Worm (Caenorhabditis elegans) whole organism, early embryonic: ENCODE measurements around the gene ssna-1.

Source experiments
- B0310.2 ChIP-seq: sonication (generic microtip); optimal IDR thresholded peaks from 2 replicates; lab custom pipeline; 2016; ENCODE audit warnings: mild to moderate bottlenecking, missing genetic modification characterization, missing compliant biosample characterization
- F13C5.2 ChIP-seq: sonication (generic microtip); optimal IDR thresholded peaks from 2 replicates; lab custom pipeline; 2017; ENCODE audit warnings: mild to moderate bottlenecking, missing genetic modification characterization, inconsistent platforms, missing compliant biosample characterization
- aly-1 ChIP-seq: sonication (generic microtip); optimal IDR thresholded peaks from 2 replicates; lab custom pipeline; 2016; ENCODE audit warnings: missing genetic modification characterization, missing compliant biosample characterization
- ama-1 ChIP-seq: fragments of 150-350 bp; optimal IDR thresholded peaks from 2 replicates; lab custom pipeline; 2014
- ceh-13 ChIP-seq: fragments of 200-800 bp; sonication (Bioruptor generic); optimal IDR thresholded peaks from 2 replicates; lab custom pipeline; 2018; ENCODE audit warnings: mild to moderate bottlenecking, missing genetic modification characterization, missing compliant biosample characterization
- ceh-36 ChIP-seq: sonication (generic microtip); optimal IDR thresholded peaks from 2 replicates; lab custom pipeline; 2016; ENCODE audit warnings: missing genetic modification characterization, inconsistent platforms, missing compliant biosample characterization
- ets-7 ChIP-seq: sonication (generic microtip); optimal IDR thresholded peaks from 2 replicates; lab custom pipeline; 2016; ENCODE audit warnings: missing genotype, missing genetic modification characterization, missing compliant biosample characterization
- flt-1 ChIP-seq: fragments of 200-800 bp; sonication (Bioruptor generic); IDR thresholded peaks from 2 replicates; pipeline ENCODE4 v1.3.6; 2022; ENCODE audit warnings: missing genetic modification characterization, missing compliant biosample characterization
- hmbx-1 ChIP-seq: sonication (generic microtip); optimal IDR thresholded peaks from 2 replicates; lab custom pipeline; 2016; ENCODE audit warnings: mild to moderate bottlenecking, missing genetic modification characterization, missing compliant biosample characterization
- hmg-4 ChIP-seq: fragments of 200-800 bp; sonication (Bioruptor generic); optimal IDR thresholded peaks from 2 replicates; lab custom pipeline; 2018; ENCODE audit warnings: mild to moderate bottlenecking, missing genetic modification characterization, missing compliant biosample characterization
- hnd-1 ChIP-seq: sonication (generic microtip); optimal IDR thresholded peaks from 2 replicates; lab custom pipeline; 2016; ENCODE audit warnings: missing genetic modification characterization, missing compliant biosample characterization
- pes-1 ChIP-seq: fragments of 200-800 bp; sonication (Bioruptor generic); IDR thresholded peaks from 2 replicates; pipeline ENCODE4 v1.3.6; 2022; ENCODE audit warnings: missing genetic modification reagents, missing genetic modification characterization, missing compliant biosample characterization
- scrt-1 ChIP-seq: fragments of 200-800 bp; sonication (Bioruptor generic); IDR thresholded peaks from 2 replicates; pipeline ENCODE4 v1.3.6; 2022; ENCODE audit warnings: missing genetic modification characterization, missing compliant biosample characterization
- sea-1 ChIP-seq: fragments of 200-800 bp; sonication (Bioruptor generic); conservative IDR thresholded peaks from 2 replicates; pipeline ENCODE4 v1.3.6; 2022; ENCODE audit warnings: missing genetic modification characterization, missing compliant biosample characterization
- tbx-11 ChIP-seq: fragments of 200-800 bp; sonication (Bioruptor generic); IDR thresholded peaks from 2 replicates; pipeline ENCODE4 v1.3.6; 2022; ENCODE audit warnings: missing genetic modification characterization, missing compliant biosample characterization
- tbx-37 ChIP-seq: fragments of 200-800 bp; sonication (Bioruptor generic); conservative IDR thresholded peaks from 2 replicates; pipeline ENCODE4 v1.3.6; 2022; ENCODE audit warnings: missing genetic modification reagents, missing genetic modification characterization, missing compliant biosample characterization
- tra-4 ChIP-seq: sonication (generic microtip); optimal IDR thresholded peaks from 2 replicates; lab custom pipeline; 2017; ENCODE audit warnings: missing genetic modification characterization, missing compliant biosample characterization

ssna-1 gene

DNA sequence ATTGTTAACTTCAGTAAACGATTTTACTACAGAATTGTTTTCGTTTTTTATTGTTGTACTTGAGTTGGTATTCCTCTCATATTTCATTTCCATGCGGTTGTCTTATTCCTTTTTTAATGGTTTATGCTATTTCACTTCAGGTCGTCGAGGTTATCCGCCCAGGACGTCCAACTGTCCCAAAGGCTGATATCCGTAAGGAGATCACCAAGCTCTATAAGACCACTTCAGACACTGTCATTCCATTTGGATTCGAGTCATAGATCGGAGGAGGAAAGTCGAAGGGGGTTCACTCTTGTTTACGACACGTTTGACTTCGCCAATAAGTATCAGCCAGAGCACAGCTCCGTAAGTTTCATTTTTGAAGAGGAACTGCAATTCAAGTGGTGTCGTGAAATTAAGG, 1.3 kb upstream of the ssna-1 start, which contains the start of gene T07A9.14:
TSS of gene T07A9.14 (plus strand) at position 124 of the 400 bp plus-strand sequence.
- TF ChIP-seq B0310.2 (no peak), tra-4 (no peak), hmg-4 (no peak), ets-7 (tag; lab: Kevin White, UChicago) (no peak), ceh-36 (tag; lab: Kevin White, UChicago) (no peak), ceh-13 (GFP tag; lab: Kevin White, UChicago) (no peak), F13C5.2 (tag; lab: Kevin White, UChicago) (no peak), pes-1 (GFP tag; lab: Robert Waterston, UW) (no peak), aly-1 (tag; lab: Kevin White, UChicago) (no peak), tbx-11 (no peak), sea-1 (GFP tag; lab: Robert Waterston, UW) (no peak), hnd-1 (no peak), ama-1 (lab: Kevin White, UChicago) (no peak), tbx-37 (no peak)

- no peak for TF ChIP-seq ceh-13 (GFP tag; lab: Kevin White, UChicago)
Observed at ce11 chrIV:387283-388048, 418 bp upstream of the ssna-1 start.

- TF ChIP-seq ama-1 (lab: Kevin White, UChicago) (no peak), ets-7 (tag; lab: Kevin White, UChicago) (peak; percentile 85), tbx-37 (peak; percentile 97), aly-1 (tag; lab: Kevin White, UChicago) (peak; percentile 88), scrt-1 (GFP tag; lab: Robert Waterston, UW) (peak; percentile 94), F13C5.2 (tag; lab: Kevin White, UChicago) (peak; percentile 99), flt-1 (GFP tag; lab: Robert Waterston, UW) (peak; percentile 88), hmbx-1 (peak; percentile 91), B0310.2 (peak; percentile 92), ceh-13 (GFP tag; lab: Kevin White, UChicago) (peak; percentile 97), hmg-4 (peak; percentile 99), pes-1 (GFP tag; lab: Robert Waterston, UW) (peak; percentile 97), tbx-11 (peak; percentile 95), sea-1 (GFP tag; lab: Robert Waterston, UW) (peak; percentile 99), ceh-36 (tag; lab: Kevin White, UChicago) (peak; percentile 95), hnd-1 (peak; percentile 95), tra-4 (peak; percentile 92)
Observed at ce11 chrIV:390279-390678, 2.4 kb downstream of the ssna-1 start, which contains the start of the genes ears-2 and uncp-18. TSS of gene ears-2 (minus strand) at chrIV:390468. TSS of gene uncp-18 (plus strand) at chrIV:390560.

DNA sequence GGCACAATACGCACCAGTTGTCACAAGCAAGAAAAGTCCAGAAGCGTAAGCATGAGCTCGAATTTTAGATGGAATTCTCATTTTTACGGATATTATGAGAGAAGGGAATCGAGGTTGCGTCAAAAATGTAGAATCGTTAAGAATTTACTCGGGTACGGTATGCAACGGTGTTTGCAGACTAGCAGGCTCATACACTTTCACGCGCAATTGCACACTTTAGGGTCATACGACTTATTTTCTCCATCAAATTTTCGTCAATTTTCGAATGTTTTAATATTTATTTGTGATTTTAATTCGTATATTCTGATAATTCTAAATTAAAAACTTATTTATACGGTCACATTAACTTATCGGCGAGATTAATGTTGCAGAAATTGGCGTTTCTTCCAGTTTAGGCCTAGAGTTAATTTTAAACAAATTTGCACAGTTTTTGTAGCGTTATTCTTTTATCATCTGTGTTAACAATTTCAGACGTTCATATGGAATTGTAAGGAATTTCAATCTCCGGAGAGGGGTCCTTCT, 5.6 kb downstream of the ssna-1 start, which contains the start of the genes T07A9.15 and nog-1:
TSS of gene T07A9.15 (minus strand) at position 138 of the 522 bp plus-strand sequence.
TSS of gene nog-1 (plus strand) at position 472 of the 522 bp plus-strand sequence.
- TF ChIP-seq B0310.2 (no peak), aly-1 (tag; lab: Kevin White, UChicago) (no peak), tra-4 (no peak), tbx-37 (0 out of 2 replicates have a peak, but pooled peaks have one; percentile 30), hmg-4 (no peak), sea-1 (GFP tag; lab: Robert Waterston, UW) (no peak), pes-1 (GFP tag; lab: Robert Waterston, UW) (peak; percentile 52; the same call in 1 of the 2 replicates)

DNA sequence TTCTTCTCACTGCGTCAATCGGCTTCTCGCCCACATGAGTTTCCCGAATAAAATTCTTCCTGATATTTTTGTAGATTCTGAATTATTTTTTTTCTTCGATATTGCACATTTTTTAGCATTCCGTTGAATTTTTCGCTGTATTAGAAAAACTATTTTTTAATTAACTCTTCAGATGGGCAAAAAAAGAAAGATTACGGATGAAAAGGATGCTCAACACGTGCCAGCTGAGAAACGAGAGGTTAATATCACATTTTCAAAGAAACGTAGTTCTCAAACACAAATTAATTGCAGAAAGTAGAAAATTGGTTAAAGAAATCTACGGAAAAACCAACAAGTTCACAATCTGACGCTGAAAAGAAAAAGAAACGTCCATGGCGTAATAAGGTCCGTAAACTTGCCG, 8.5 kb downstream of the ssna-1 start, which contains the start of gene rrp-8:
TSS of gene rrp-8 (plus strand) at position 173 of the 400 bp plus-strand sequence.
- TF ChIP-seq ceh-13 (GFP tag; lab: Kevin White, UChicago) (no peak), flt-1 (GFP tag; lab: Robert Waterston, UW) (no peak), tbx-11 (no peak), tra-4 (no peak), ets-7 (tag; lab: Kevin White, UChicago) (no peak), ama-1 (lab: Kevin White, UChicago) (no peak), aly-1 (tag; lab: Kevin White, UChicago) (no peak), B0310.2 (no peak), tbx-37 (no peak), F13C5.2 (tag; lab: Kevin White, UChicago) (no peak), pes-1 (GFP tag; lab: Robert Waterston, UW) (no peak), sea-1 (GFP tag; lab: Robert Waterston, UW) (no peak), hnd-1 (no peak)

ce11 chrIV:401395-401794, 13.5 kb downstream of the ssna-1 start, which contains the start of gene gpa-4:
TSS of gene gpa-4 (plus strand) at chrIV:401695.
- TF ChIP-seq ets-7 (tag; lab: Kevin White, UChicago) (no peak), flt-1 (GFP tag; lab: Robert Waterston, UW) (no peak), aly-1 (tag; lab: Kevin White, UChicago) (no peak), B0310.2 (no peak), tra-4 (no peak), scrt-1 (GFP tag; lab: Robert Waterston, UW) (no peak), hmbx-1 (no peak), tbx-11 (no peak), ama-1 (lab: Kevin White, UChicago) (no peak), hnd-1 (no peak), ceh-13 (GFP tag; lab: Kevin White, UChicago) (no peak), hmg-4 (no peak), F13C5.2 (tag; lab: Kevin White, UChicago) (no peak), sea-1 (GFP tag; lab: Robert Waterston, UW) (no peak), tbx-37 (no peak), ceh-36 (tag; lab: Kevin White, UChicago) (no peak), pes-1 (GFP tag; lab: Robert Waterston, UW) (no peak)

DNA sequence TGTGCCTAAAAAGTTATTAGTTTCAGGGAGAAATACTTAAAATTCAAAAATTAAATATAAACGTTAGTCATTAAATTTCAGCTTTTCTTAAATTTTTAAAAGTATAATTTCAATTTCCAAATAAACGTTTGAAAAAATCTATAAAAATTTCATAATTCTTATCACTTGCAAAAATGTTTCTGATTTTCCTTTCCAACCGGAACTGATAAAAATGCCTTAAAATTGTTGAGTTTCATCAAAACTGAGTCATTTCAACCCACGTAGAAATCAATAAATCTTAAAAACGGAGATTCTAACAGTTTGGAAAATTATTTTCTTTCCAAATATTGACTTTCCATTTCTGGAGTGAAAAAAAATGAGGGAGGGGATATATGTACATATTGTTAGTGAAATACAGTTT, 21.0 kb downstream of the ssna-1 start:
- no peak for TF ChIP-seq pes-1 (GFP tag; lab: Robert Waterston, UW)
- no peak for TF ChIP-seq ama-1 (lab: Kevin White, UChicago)
- TF ChIP-seq flt-1 (GFP tag; lab: Robert Waterston, UW): no peak
- no peak for TF ChIP-seq F13C5.2 (tag; lab: Kevin White, UChicago)
- TF ChIP-seq tra-4: no peak
- TF ChIP-seq hmg-4: no peak
- no peak for TF ChIP-seq tbx-37
- no peak for TF ChIP-seq aly-1 (tag; lab: Kevin White, UChicago)
- TF ChIP-seq scrt-1 (GFP tag; lab: Robert Waterston, UW): no peak
- TF ChIP-seq tbx-11: no peak
- no peak for TF ChIP-seq ceh-36 (tag; lab: Kevin White, UChicago)
- TF ChIP-seq hnd-1: no peak
- TF ChIP-seq B0310.2: no peak
- TF ChIP-seq ceh-13 (GFP tag; lab: Kevin White, UChicago): no peak
- no peak for TF ChIP-seq ets-7 (tag; lab: Kevin White, UChicago)
- TF ChIP-seq sea-1 (GFP tag; lab: Robert Waterston, UW): no peak
- TF ChIP-seq hmbx-1: no peak
